Fruit fly (Drosophila melanogaster) Kc167 (cell line): ENCODE results near the gene Lztr1.

ENCODE experiments used
- Myc ChIP-seq: fragments of >200 bp; optimal IDR thresholded peaks from 2 replicates; lab custom pipeline; 2017; ENCODE audit warnings: missing external identifiers
- Sin3A ChIP-seq: fragments of >200 bp; optimal IDR thresholded peaks from 2 replicates; lab custom pipeline; 2018; ENCODE audit warnings: missing external identifiers
- h ChIP-seq: fragments of >200 bp; optimal IDR thresholded peaks from 3 replicates; lab custom pipeline; 2018; ENCODE audit warnings: missing external identifiers
- insv ChIP-seq: fragments of >200 bp; optimal IDR thresholded peaks from 3 replicates; lab custom pipeline; 2018; ENCODE audit warnings: missing external identifiers
- psq ChIP-seq: fragments of >200 bp; optimal IDR thresholded peaks from 2 replicates; lab custom pipeline; 2017; ENCODE audit warnings: missing external identifiers
- ttk ChIP-seq: sonication (Bioruptor generic); optimal IDR thresholded peaks from 2 replicates; lab custom pipeline; 2017; ENCODE audit warnings: missing external identifiers

The Lztr1 gene

dm6 chrX:927209-927862, at the start of gene Lztr1:
Gene Lztr1 (minus strand): TSS chrX:927582.
- TF ChIP-seq Sin3A (no peak), h (lab: Kevin White, UChicago) (no peak), ttk (lab: Kevin White, UChicago) (no peak), insv (lab: Kevin White, UChicago) (no peak), Myc (no peak), psq (no peak)

DNA sequence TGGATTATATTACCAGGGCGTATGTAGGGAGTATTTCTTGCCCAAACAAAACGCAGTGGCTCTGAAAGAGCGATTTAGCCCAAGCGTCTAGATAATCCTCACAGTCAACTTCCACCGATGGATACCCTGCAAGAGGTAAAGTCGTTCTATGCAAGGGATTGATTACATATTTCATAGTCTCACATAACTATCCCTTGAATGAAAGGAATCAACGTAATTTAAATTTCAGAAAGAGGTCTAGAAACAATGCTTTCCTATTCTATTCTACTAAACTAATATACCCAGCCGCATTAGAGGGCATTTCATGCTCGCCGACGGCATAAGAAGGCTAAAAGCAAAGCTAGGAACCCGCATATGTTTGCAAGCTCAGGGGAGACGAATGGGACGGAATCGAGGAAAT, 39.4 kb upstream of the Lztr1 start:
- no peak for TF ChIP-seq h (lab: Kevin White, UChicago)

- TF ChIP-seq h (lab: Kevin White, UChicago) = no peak
- TF ChIP-seq insv (lab: Kevin White, UChicago) = no peak
Observed at dm6 chrX:964012-964411, 36.6 kb upstream of the Lztr1 start.

DNA sequence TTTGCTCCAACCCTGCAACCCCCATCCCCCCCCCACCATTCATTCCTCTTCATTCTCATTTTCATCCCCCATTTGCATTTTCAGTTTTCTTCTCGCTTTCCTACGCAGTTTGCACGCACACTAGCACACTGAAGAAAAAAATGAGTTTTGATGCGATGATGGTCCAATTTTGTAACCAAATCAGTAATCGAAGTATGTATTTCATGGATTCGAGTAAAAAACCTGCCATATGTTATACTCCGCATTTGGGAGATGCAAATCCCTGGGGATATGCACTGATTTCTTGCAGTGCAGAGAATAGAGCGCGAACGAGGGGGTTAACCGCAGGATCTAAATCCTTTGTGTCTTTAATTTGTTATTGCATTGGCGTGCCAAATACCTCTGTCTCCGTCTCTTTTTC, 28.5 kb upstream of the Lztr1 start:
- no peak for TF ChIP-seq insv (lab: Kevin White, UChicago)
- no peak for TF ChIP-seq Myc
- TF ChIP-seq ttk (lab: Kevin White, UChicago) = no peak
- no peak for TF ChIP-seq Sin3A
- no peak for TF ChIP-seq h (lab: Kevin White, UChicago)
- TF ChIP-seq psq = no peak

- TF ChIP-seq insv (lab: Kevin White, UChicago) = no peak
- no peak for TF ChIP-seq Sin3A
- no peak for TF ChIP-seq Myc
- no peak for TF ChIP-seq psq
- no peak for TF ChIP-seq h (lab: Kevin White, UChicago)
- no peak for TF ChIP-seq ttk (lab: Kevin White, UChicago)
Observed at dm6 chrX:953807-954206, 26.4 kb upstream of the Lztr1 start.

DNA sequence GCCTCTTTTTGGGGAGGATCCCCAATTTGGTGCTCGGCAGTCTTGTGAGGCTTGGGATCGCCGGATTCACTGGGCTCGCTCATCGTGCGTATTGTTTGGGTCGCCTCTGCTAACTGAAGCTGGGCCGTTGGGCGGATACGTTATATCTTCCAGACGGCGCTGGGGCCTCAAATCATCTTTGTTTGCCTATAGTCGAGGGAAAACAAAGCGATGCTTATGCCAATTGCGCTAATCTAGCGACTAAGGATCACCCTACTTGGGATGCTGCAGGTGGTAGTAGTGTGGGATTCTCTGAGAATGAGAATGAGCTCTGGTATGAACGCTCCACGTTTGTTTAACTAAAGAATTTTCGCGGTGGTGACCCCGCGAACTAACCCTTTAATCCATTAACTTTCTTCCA, 24.4 kb upstream of the Lztr1 start, which contains the start of gene CG3690:
Gene CG3690 (minus strand): TSS at position 101 of the 400 bp plus-strand sequence.
- no peak for TF ChIP-seq ttk (lab: Kevin White, UChicago)
- no peak for TF ChIP-seq psq
- no peak for TF ChIP-seq insv (lab: Kevin White, UChicago)
- no peak for TF ChIP-seq Myc
- no peak for TF ChIP-seq Sin3A
- TF ChIP-seq h (lab: Kevin White, UChicago) = no peak

DNA sequence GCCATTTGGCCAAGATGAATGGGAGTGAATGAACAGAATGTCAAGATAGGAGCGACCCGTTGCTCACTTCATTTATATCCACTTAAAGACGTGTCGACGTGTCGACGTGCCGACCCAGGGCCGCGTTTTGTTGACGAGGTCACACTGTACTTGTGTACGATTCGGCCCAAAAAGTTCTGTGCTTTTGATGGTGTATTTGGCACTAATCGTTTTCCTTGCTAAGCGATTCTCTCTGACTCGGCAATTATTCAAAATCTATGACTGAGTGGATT, 20.8 kb upstream of the Lztr1 start:
- no peak for TF ChIP-seq psq
- no peak for TF ChIP-seq insv (lab: Kevin White, UChicago)
- no peak for TF ChIP-seq Sin3A
- TF ChIP-seq Myc = no peak
- TF ChIP-seq h (lab: Kevin White, UChicago) = no peak
- TF ChIP-seq ttk (lab: Kevin White, UChicago) = no peak

dm6 chrX:947450-948284, 20.3 kb upstream of the Lztr1 start, which contains the start of gene CG3699:
Gene CG3699 (minus strand): TSS chrX:947500.
- TF ChIP-seq ttk (lab: Kevin White, UChicago) (no peak), psq (no peak), Sin3A (no peak), Myc (no peak), h (lab: Kevin White, UChicago) (no peak), insv (lab: Kevin White, UChicago) (no peak)

DNA sequence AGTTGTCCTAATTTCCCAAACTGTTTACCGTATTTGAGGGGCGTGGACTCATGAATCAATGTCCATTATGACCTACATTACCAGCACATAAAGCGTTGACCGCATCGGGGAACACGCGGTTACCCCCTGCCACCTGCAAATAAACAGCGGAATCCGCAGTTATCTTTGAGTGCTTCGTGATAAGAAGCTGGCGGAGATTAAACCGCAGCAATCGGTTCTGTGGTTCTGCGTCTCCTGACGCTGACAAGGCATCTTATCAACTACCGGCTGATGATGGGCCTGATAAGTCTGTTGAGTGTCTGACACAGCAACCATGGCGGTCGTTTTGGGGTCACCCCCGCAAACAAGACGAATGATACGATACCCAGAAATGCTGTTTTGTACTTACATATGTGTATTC, 18.8 kb upstream of the Lztr1 start:
- no peak for TF ChIP-seq ttk (lab: Kevin White, UChicago)
- TF ChIP-seq insv (lab: Kevin White, UChicago) = no peak
- no peak for TF ChIP-seq h (lab: Kevin White, UChicago)
- no peak for TF ChIP-seq Sin3A
- no peak for TF ChIP-seq psq
- no peak for TF ChIP-seq Myc

DNA sequence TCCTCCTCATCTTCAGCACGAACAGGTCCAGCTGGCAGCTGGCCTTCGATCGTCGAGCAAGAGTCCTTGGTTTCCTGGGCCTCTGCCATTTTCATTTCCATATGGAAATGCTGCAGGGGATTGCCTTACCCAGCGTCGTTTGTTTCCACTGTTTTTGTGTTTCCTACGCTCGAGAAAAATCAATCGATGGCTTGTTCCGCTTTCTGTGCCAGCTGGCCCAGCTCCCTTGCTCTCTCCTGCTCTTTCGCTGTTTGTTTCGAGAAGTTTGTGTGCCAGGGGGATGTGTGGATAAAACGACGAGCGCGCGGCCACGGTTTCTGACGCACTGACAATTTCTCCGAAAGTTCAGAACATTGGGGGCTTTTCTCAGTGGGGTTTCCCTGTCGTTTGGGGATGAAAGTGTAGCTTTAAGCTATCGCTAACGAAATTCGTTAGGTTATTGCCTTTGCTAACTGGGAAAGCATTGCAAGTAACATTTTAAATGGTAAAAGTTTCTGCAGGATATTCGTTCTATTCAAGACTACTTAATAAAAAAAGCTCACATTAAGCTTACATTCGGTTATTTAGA, 18.1 kb upstream of the Lztr1 start, which contains the start of gene CG3703:
Gene CG3703 (minus strand): TSS at position 328 of the 568 bp plus-strand sequence.
- TF ChIP-seq psq = no peak
- no peak for TF ChIP-seq Myc
- TF ChIP-seq insv (lab: Kevin White, UChicago) = no peak
- no peak for TF ChIP-seq Sin3A
- TF ChIP-seq h (lab: Kevin White, UChicago) = no peak
- TF ChIP-seq ttk (lab: Kevin White, UChicago) = no peak

DNA sequence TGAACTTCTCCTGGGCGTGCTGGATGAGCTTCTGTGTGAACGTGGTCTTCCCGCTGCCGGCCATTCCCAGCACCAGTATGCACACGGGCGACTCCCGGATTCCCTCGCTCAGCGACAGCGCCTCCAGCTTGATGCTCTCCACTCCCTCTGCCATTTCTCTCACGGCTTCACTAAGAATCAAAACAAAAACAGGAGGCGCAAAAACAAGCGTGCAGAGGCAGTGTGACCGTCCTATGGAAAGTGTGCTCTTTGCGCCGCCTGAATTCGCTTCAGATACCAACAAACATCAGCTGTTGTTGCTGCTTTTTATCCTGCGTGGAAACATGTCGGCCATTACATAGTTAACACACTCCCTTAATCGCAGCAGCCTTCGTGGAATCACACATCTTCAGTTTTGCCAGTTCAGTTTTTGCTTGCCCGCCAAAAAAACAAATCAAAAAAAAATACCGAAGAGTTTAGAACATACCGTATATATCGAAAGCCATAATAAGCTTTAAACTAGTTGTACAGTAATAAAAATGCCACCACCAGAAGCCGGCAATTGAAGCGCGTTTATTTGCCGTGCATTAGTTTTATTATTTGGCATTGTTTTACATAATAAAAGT, 13.3 kb upstream of the Lztr1 start, which contains the start of the genes CG3704 and mus81:
Gene CG3704 (minus strand): TSS at position 226 of the 605 bp plus-strand sequence.
Gene mus81 (plus strand): TSS at position 496 of the 605 bp plus-strand sequence.
- no peak for TF ChIP-seq ttk (lab: Kevin White, UChicago)
- no peak for TF ChIP-seq h (lab: Kevin White, UChicago)
- no peak for TF ChIP-seq Sin3A
- TF ChIP-seq insv (lab: Kevin White, UChicago) = no peak
- TF ChIP-seq psq = no peak
- no peak for TF ChIP-seq Myc

DNA sequence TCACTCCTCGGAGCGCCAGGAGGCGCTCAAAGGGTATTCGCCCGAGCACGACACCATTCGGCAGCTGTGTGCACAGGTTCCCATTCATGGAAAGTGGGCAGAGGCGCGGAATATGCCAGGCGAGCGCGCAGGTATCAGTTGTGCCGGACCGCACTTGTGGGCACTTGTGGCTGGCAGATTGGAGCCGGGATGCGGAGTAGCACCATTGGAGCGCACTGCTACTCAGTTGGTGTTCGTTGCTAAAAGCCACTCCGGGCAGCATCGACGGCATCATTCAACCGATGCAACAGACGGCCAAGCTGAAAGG, 8.5 kb upstream of the Lztr1 start:
- TF ChIP-seq Myc = no peak
- TF ChIP-seq Sin3A = no peak
- TF ChIP-seq h (lab: Kevin White, UChicago) = no peak
- no peak for TF ChIP-seq ttk (lab: Kevin White, UChicago)
- TF ChIP-seq psq = no peak
- TF ChIP-seq insv (lab: Kevin White, UChicago) = no peak
